Fruit fly (Drosophila melanogaster) Kc167 (cell line): ENCODE measurements around the gene Argl.

Source experiments
- Myc ChIP-seq: fragments of >200 bp; optimal IDR thresholded peaks from 2 replicates; lab custom pipeline; 2017; ENCODE audit warnings: missing external identifiers
- Sin3A ChIP-seq: fragments of >200 bp; optimal IDR thresholded peaks from 2 replicates; lab custom pipeline; 2018; ENCODE audit warnings: missing external identifiers
- psq ChIP-seq: fragments of >200 bp; optimal IDR thresholded peaks from 2 replicates; lab custom pipeline; 2017; ENCODE audit warnings: missing external identifiers

dm6 chr2L:8982584-8983302 lies 40.8 kb upstream of the Argl start:
- no peak for TF ChIP-seq Myc (lab: Kevin White, UChicago)
- TF ChIP-seq psq = no peak
- TF ChIP-seq Sin3A (lab: Kevin White, UChicago) = no peak
